Worm (Caenorhabditis elegans): ENCODE results near the gene pxf-1.

pxf-1 gene

DNA sequence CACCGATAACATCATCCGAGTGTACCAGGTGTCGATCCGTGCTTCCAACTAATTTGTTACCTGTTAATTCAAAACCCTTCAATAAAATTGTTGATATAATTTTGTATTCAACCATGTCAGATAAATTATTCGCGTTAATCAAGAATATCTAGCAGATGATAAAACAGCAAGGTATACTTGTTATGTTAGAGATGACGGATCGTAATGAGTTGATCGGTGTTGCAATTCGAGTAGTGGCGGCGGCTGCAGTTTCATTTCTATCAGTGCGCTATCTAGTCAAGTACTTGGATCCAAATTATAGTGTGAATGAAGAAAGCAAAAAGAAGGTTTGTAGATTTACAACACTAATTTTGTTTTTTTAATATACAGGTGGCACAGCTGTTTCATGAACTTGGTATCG, 3.6 kb upstream of the pxf-1 start, which contains the start of gene mspn-1:
Gene mspn-1, plus strand, starts transcription at position 190 of the 400 bp plus-strand sequence.
- TF ChIP-seq sdc-2 (tag; optimal IDR thresholded peaks at IDR 0.05) = no peak

DNA sequence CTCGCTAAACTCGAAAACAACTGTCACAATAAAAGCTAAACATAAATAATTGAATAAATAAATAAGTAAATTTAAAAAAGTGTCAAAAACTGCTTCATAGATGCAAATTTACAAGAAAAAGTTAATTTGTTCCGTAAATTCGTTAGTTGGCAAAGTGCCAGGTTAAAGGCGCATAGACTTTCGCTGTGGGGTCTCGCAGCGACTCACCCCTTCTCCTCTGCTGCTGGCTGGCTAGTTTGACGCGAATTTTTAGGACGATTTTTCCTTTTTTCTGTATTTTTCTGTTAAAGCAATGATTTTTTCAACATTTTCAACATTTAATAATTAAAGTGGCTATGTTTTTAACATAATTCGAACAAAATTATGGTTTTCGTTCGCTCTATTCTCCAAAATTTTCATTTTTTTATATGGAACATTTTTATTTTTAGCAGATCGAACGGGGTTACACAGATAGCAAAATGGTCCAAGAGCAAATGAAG, 2.1 kb upstream of the pxf-1 start, which contains the start of gene rack-1:
Gene rack-1, plus strand, starts transcription at position 429 of the 479 bp plus-strand sequence.
- TF ChIP-seq pag-3 (tag; optimal IDR thresholded peaks at IDR 0.05; ENCODE audit: borderline replicate concordance) (no peak), pha-2 (tag; optimal IDR thresholded peaks at IDR 0.05) (no peak), ceh-6 (GFP tag; optimal IDR thresholded peaks at IDR 0.05) (no peak), ama-1 (optimal IDR thresholded peaks at IDR 0.05) (no peak), unc-42 (tag; optimal IDR thresholded peaks at IDR 0.05) (peak; percentile 66), ceh-14 (tag; optimal IDR thresholded peaks at IDR 0.05) (no peak), ahr-1 (tag; optimal IDR thresholded peaks at IDR 0.05) (no peak), nfya-1 (tag; optimal IDR thresholded peaks at IDR 0.05) (peak; percentile 20), dmd-4 (tag; optimal IDR thresholded peaks at IDR 0.05; ENCODE audit: borderline replicate concordance) (no peak), hlh-15 (tag; optimal IDR thresholded peaks at IDR 0.05) (no peak), lim-6 (tag; optimal IDR thresholded peaks at IDR 0.05) (no peak), ceh-24 (tag; optimal IDR thresholded peaks at IDR 0.05) (no peak), ceh-48 (tag; optimal IDR thresholded peaks at IDR 0.05) (no peak), fkh-10 (GFP tag; optimal IDR thresholded peaks at IDR 0.05) (no peak), ceh-2 (tag; optimal IDR thresholded peaks at IDR 0.05) (no peak), ceh-31 (tag; optimal IDR thresholded peaks at IDR 0.05) (peak; percentile 11), eyg-1 (tag; optimal IDR thresholded peaks at IDR 0.05) (no peak), fax-1 (tag; optimal IDR thresholded peaks at IDR 0.05) (peak; percentile 3)

DNA sequence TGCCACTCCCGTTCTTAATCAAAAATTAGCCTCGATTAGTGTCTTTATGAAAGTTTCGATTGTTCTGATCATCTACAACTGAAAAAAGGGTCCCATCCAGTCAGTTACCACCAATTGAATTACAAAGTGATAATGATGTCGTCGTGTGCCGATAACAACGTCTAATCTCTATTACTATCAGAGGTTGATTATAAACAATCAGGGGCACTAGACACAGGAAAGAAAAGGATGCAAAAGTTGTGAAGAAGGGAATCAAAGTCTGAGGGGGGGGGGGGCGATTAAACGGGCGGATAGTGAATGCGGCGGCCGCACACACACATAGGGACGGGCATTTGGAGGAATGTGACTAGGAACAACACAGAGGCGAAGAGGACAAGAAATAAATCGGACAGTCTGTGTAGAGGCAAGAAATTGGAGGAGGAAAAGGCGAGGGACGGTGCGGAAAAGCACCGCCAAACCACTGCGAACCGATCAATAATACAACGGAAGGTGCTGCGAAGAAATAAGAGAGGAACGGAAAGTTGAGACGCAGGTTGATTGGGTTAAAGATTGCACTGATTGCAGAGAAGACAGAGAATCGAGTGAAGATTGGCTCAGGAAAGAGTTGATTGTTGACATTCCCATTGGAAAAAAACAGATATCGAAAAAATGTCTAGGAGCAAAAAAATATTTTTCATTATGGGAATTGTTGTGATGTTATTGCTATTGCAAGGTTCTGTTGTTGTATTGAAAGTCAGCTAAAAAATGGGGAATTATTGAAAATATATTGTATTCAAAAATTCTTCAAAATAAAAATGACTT, 991 bp upstream of the pxf-1 start:
- peak; percentile 27 for TF ChIP-seq che-1 (tag; optimal IDR thresholded peaks at IDR 0.05)
- no peak for TF ChIP-seq ceh-30 (tag; optimal IDR thresholded peaks at IDR 0.05)
- peak; percentile 92 for TF ChIP-seq elt-2 (tag; optimal IDR thresholded peaks at IDR 0.05)
- TF ChIP-seq rnt-1 (tag; optimal IDR thresholded peaks at IDR 0.05) = peak; percentile 43
- no peak for TF ChIP-seq eyg-1 (tag; optimal IDR thresholded peaks at IDR 0.05)
- no peak for TF ChIP-seq sox-2 (GFP tag; IDR thresholded peaks at IDR 0.05)
- peak; percentile 50 for TF ChIP-seq C08G9.2 (tag; optimal IDR thresholded peaks at IDR 0.05)
- TF ChIP-seq pqm-1 (tag; optimal IDR thresholded peaks at IDR 0.05) = peak; percentile 25
- no peak for TF ChIP-seq K02D7.2 (tag; optimal IDR thresholded peaks at IDR 0.05)
- no peak for TF ChIP-seq nhr-232 (tag; optimal IDR thresholded peaks at IDR 0.05)
- no peak for TF ChIP-seq nhr-11 (tag; optimal IDR thresholded peaks at IDR 0.05)
- TF ChIP-seq tbx-7 (tag; optimal IDR thresholded peaks at IDR 0.05) = no peak
- no peak for TF ChIP-seq Y22D7AL.16 (tag; optimal IDR thresholded peaks at IDR 0.05)
- TF ChIP-seq syd-9 (tag; optimal IDR thresholded peaks at IDR 0.05) = peak; percentile 9
- peak; percentile 39 for TF ChIP-seq nfya-1 (tag; optimal IDR thresholded peaks at IDR 0.05)
- no peak for TF ChIP-seq ref-2 (tag; optimal IDR thresholded peaks at IDR 0.05)
- peak; percentile 1 for TF ChIP-seq ceh-31 (tag; optimal IDR thresholded peaks at IDR 0.05)
- no peak for TF ChIP-seq ceh-6 (GFP tag; optimal IDR thresholded peaks at IDR 0.05)
- TF ChIP-seq tbx-2 (tag; optimal IDR thresholded peaks at IDR 0.05) = peak; percentile 47
- no peak for TF ChIP-seq gmeb-2 (tag; optimal IDR thresholded peaks at IDR 0.05)

DNA sequence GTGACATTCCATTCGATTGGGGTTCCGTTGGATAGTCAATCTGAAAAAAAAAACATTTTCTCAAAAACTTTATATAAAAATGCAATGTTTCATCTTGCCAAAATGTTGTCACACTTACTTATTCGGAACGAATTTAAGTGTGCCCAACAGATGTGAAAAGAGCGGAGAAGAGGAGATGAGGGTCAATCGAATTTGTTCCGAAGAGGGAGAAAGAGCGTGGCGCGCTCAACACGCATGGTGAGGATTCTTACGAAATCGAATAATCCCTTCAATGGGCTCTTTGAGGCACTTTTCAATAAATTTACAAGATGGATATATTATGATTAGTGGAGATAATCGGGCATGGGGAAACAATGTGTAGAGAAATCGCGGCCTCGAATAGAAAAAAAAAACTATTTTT, 3.3 kb downstream of the pxf-1 start:
- no peak for TF ChIP-seq hlh-13 (GFP tag; optimal IDR thresholded peaks at IDR 0.05)
- no peak for TF ChIP-seq ceh-9 (tag; optimal IDR thresholded peaks at IDR 0.05)
- no peak for TF ChIP-seq ref-2 (tag; optimal IDR thresholded peaks at IDR 0.05)
- TF ChIP-seq unc-42 (tag; optimal IDR thresholded peaks at IDR 0.05) = peak; percentile 100
- no peak for TF ChIP-seq C08G9.2 (tag; optimal IDR thresholded peaks at IDR 0.05)
- no peak for TF ChIP-seq pag-3 (tag; optimal IDR thresholded peaks at IDR 0.05; ENCODE audit: borderline replicate concordance)
- TF ChIP-seq ceh-48 (tag; optimal IDR thresholded peaks at IDR 0.05) = no peak
